Worm (Caenorhabditis elegans) whole organism, L4 larva: ENCODE measurements around the gene nhr-9.

Experiments
- D1046.2 ChIP-seq: fragments of 200-800 bp; sonication (Bioruptor generic); IDR thresholded peaks from 2 replicates; pipeline ENCODE4 v1.3.6; 2022; ENCODE audit warnings: missing genetic modification characterization, missing compliant biosample characterization
- F10B5.3 ChIP-seq: sonication (generic microtip); optimal IDR thresholded peaks from 2 replicates; lab custom pipeline; 2016; ENCODE audit warnings: mild to moderate bottlenecking, missing genetic modification characterization, missing compliant biosample characterization
- F37D6.2 ChIP-seq: sonication (generic microtip); optimal IDR thresholded peaks from 2 replicates; lab custom pipeline; 2016; ENCODE audit warnings: mild to moderate bottlenecking, missing genetic modification characterization, missing compliant biosample characterization
- F44E2.7 ChIP-seq: fragments of 200-800 bp; sonication (Bioruptor generic); IDR thresholded peaks from 2 replicates; pipeline ENCODE4 v2.1.2; 2022; ENCODE audit warnings: missing genetic modification characterization, missing compliant biosample characterization
- T26A8.4 ChIP-seq: fragments of 200-800 bp; sonication (Bioruptor generic); IDR thresholded peaks from 2 replicates; pipeline ENCODE4 v1.3.6; 2022; ENCODE audit warnings: missing genetic modification characterization, missing compliant biosample characterization
- Y105C5A.15 ChIP-seq: fragments of 200-800 bp; sonication (Bioruptor generic); IDR thresholded peaks from 2 replicates; pipeline ENCODE4 v1.3.6; 2022; ENCODE audit warnings: missing genetic modification characterization, missing compliant biosample characterization
- Y48G9A.11 ChIP-seq: fragments of 200-800 bp; sonication (Bioruptor generic); IDR thresholded peaks from 2 replicates; pipeline ENCODE4 v1.3.6; 2022; ENCODE audit warnings: missing genetic modification reagents, missing genetic modification characterization, missing compliant biosample characterization
- Y5F2A.4 ChIP-seq: fragments of 200-800 bp; sonication (Bioruptor generic); optimal IDR thresholded peaks from 2 replicates; lab custom pipeline; 2018; ENCODE audit warnings: mild to moderate bottlenecking, missing genetic modification characterization, missing compliant biosample characterization
- Y75B8A.6 ChIP-seq: fragments of 200-800 bp; sonication (Bioruptor generic); IDR thresholded peaks from 2 replicates; pipeline ENCODE4 v1.3.6; 2022; ENCODE audit warnings: missing genetic modification reagents, missing genetic modification characterization, missing compliant biosample characterization
- ZK337.2 ChIP-seq: fragments of 200-800 bp; sonication (Bioruptor generic); IDR thresholded peaks from 2 replicates; pipeline ENCODE4 v1.3.6; 2022; ENCODE audit warnings: missing genetic modification reagents, missing genetic modification characterization, missing compliant biosample characterization
- ZK546.5 ChIP-seq, 2 experiments: sonication (generic microtip); optimal IDR thresholded peaks; 2 replicates each; lab custom pipeline; 2017; ENCODE audit warnings: missing biosample characterization in 2 of 2, missing genetic modification characterization in 2 of 2
- aha-1 ChIP-seq: fragments of 150-350 bp; peaks from one replicate; lab custom pipeline; 2014; ENCODE audit warnings: missing biosample characterization, missing genetic modification characterization
- ama-1 ChIP-seq: fragments of 150-350 bp; optimal IDR thresholded peaks from 2 replicates; lab custom pipeline; 2014; ENCODE audit warnings: inconsistent platforms, mixed read lengths
- arid-1 ChIP-seq: fragments of 200-800 bp; sonication (Bioruptor generic); conservative IDR thresholded peaks from 2 replicates; pipeline ENCODE4 v1.3.6; 2022; ENCODE audit warnings: missing genetic modification reagents, missing genetic modification characterization, missing compliant biosample characterization
- ceh-20 ChIP-seq: fragments of 200-800 bp; sonication (Bioruptor generic); IDR thresholded peaks from 2 replicates; pipeline ENCODE4 v1.3.6; 2022; ENCODE audit warnings: missing genetic modification reagents, missing genetic modification characterization, missing compliant biosample characterization
- ceh-32 ChIP-seq: sonication (generic microtip); optimal IDR thresholded peaks from 2 replicates; lab custom pipeline; 2016; ENCODE audit warnings: mild to moderate bottlenecking, missing genetic modification characterization, missing compliant biosample characterization; ENCODE audit not compliant: poor library complexity
- ceh-44 ChIP-seq: fragments of 200-800 bp; sonication (Bioruptor generic); IDR thresholded peaks from 2 replicates; pipeline ENCODE4 v1.3.6; 2022; ENCODE audit warnings: missing genetic modification reagents, missing genetic modification characterization, missing compliant biosample characterization
- ceh-62 ChIP-seq: sonication (generic microtip); optimal IDR thresholded peaks from 2 replicates; lab custom pipeline; 2017; ENCODE audit warnings: missing biosample characterization, missing genetic modification characterization
- ces-1 ChIP-seq: fragments of 150-350 bp; sonication (generic microtip); optimal IDR thresholded peaks from 4 replicates; lab custom pipeline; 2014; ENCODE audit warnings: missing biosample characterization, missing genetic modification reagents, missing genetic modification characterization
- ctbp-1 ChIP-seq: fragments of 200-800 bp; sonication (Bioruptor generic); IDR thresholded peaks from 2 replicates; pipeline ENCODE4 v1.3.6; 2022; ENCODE audit warnings: missing genetic modification reagents, missing genetic modification characterization, missing compliant biosample characterization
- daf-12 ChIP-seq: fragments of 150-350 bp; optimal IDR thresholded peaks from 2 replicates; lab custom pipeline; 2014; ENCODE audit warnings: missing biosample characterization, missing genetic modification reagents, missing genetic modification characterization
- daf-19 ChIP-seq: fragments of 200-800 bp; sonication (Bioruptor generic); conservative IDR thresholded peaks from 2 replicates; pipeline ENCODE4 v1.3.6; 2022; ENCODE audit warnings: missing genetic modification characterization, missing compliant biosample characterization
- dmd-6 ChIP-seq: fragments of 200-800 bp; sonication (Bioruptor generic); IDR thresholded peaks from 2 replicates; pipeline ENCODE4 v1.3.6; 2022; ENCODE audit warnings: missing genetic modification reagents, missing genetic modification characterization, missing compliant biosample characterization
- dmd-8 ChIP-seq: fragments of 200-800 bp; sonication (Bioruptor generic); IDR thresholded peaks from 2 replicates; pipeline ENCODE4 v1.3.6; 2022; ENCODE audit warnings: missing genetic modification characterization, missing compliant biosample characterization
- dmd-9 ChIP-seq: fragments of 200-800 bp; sonication (Bioruptor generic); IDR thresholded peaks from 2 replicates; pipeline ENCODE4 v1.3.6; 2022; ENCODE audit warnings: missing genetic modification reagents, missing genetic modification characterization, missing compliant biosample characterization
- dpl-1 ChIP-seq: fragments of 150-350 bp; optimal IDR thresholded peaks from 2 replicates; lab custom pipeline; 2014; ENCODE audit warnings: missing biosample characterization, missing genetic modification reagents, missing genetic modification characterization
- dve-1 ChIP-seq: sonication (generic microtip); optimal IDR thresholded peaks from 2 replicates; lab custom pipeline; 2017; ENCODE audit warnings: antibody characterized with exemption, mild to moderate bottlenecking, missing genetic modification characterization, missing compliant biosample characterization; ENCODE audit not compliant: insufficient read depth
- fos-1 ChIP-seq: fragments of 150-350 bp; optimal IDR thresholded peaks from 2 replicates; lab custom pipeline; 2014; ENCODE audit warnings: missing biosample characterization, missing genetic modification characterization
- hif-1 ChIP-seq, 2 experiments: sonication (generic microtip); optimal IDR thresholded peaks; 2 replicates each; lab custom pipeline; 2016 to 2017; ENCODE audit warnings: missing compliant biosample characterization in 2 of 2, missing genetic modification characterization in 2 of 2, missing genetic modification reagents in 2 of 2, missing genotype in 2 of 2, mild to moderate bottlenecking in 1 of 2
- hlh-11 ChIP-seq: fragments of 200-800 bp; sonication (Bioruptor generic); optimal IDR thresholded peaks from 2 replicates; lab custom pipeline; 2018; ENCODE audit warnings: mild to moderate bottlenecking, missing genetic modification characterization, missing compliant biosample characterization
- hlh-30 ChIP-seq: sonication (generic microtip); optimal IDR thresholded peaks from 2 replicates; lab custom pipeline; 2017; ENCODE audit warnings: antibody characterized with exemption, mild to moderate bottlenecking, missing genetic modification characterization, missing compliant biosample characterization; ENCODE audit not compliant: insufficient read depth
- lim-7 ChIP-seq: fragments of 200-800 bp; sonication (Bioruptor generic); IDR thresholded peaks from 2 replicates; pipeline ENCODE4 v1.3.6; 2022; ENCODE audit warnings: missing genetic modification characterization, missing compliant biosample characterization
- lin-13 ChIP-seq: fragments of 150-350 bp; optimal IDR thresholded peaks from 2 replicates; lab custom pipeline; 2014; ENCODE audit warnings: missing biosample characterization, missing genetic modification reagents, missing genetic modification characterization
- lin-38 ChIP-seq: fragments of 200-800 bp; sonication (Bioruptor generic); IDR thresholded peaks from 2 replicates; pipeline ENCODE4 v1.3.6; 2022; ENCODE audit warnings: missing genetic modification reagents, missing genetic modification characterization, missing compliant biosample characterization
- madf-9 ChIP-seq: fragments of 200-800 bp; sonication (Bioruptor generic); conservative IDR thresholded peaks from 2 replicates; pipeline ENCODE4 v1.3.6; 2022; ENCODE audit warnings: missing genetic modification reagents, missing genetic modification characterization, missing compliant biosample characterization
- mdl-1 ChIP-seq, 2 experiments: fragments of 150-350 bp in 1 of 2; sonication (generic microtip) in 1 of 2; optimal IDR thresholded peaks; 2 replicates each; lab custom pipeline; 2014 to 2017; ENCODE audit warnings: missing biosample characterization in 2 of 2, missing genetic modification characterization in 2 of 2
- nhr-111 ChIP-seq: fragments of 200-800 bp; sonication (Bioruptor generic); optimal IDR thresholded peaks from 2 replicates; lab custom pipeline; 2018; ENCODE audit warnings: mild to moderate bottlenecking, missing genetic modification characterization, missing compliant biosample characterization
- nhr-28 ChIP-seq: fragments of 150-350 bp; optimal IDR thresholded peaks from 2 replicates; lab custom pipeline; 2014; ENCODE audit warnings: missing biosample characterization, missing genetic modification characterization
- nhr-42 ChIP-seq: fragments of 200-800 bp; sonication (Bioruptor generic); IDR thresholded peaks from 2 replicates; pipeline ENCODE4 v1.3.6; 2022; ENCODE audit warnings: missing genetic modification characterization, missing compliant biosample characterization
- nhr-6 ChIP-seq: fragments of 150-350 bp; optimal IDR thresholded peaks from 2 replicates; lab custom pipeline; 2014; ENCODE audit warnings: missing biosample characterization, missing genetic modification characterization
- pha-4 ChIP-seq, 2 experiments: fragments of 150-350 bp in 1 of 2; fragments of 200-800 bp in 1 of 2; sonication (Bioruptor generic) in 1 of 2; IDR thresholded peaks in 1 of 2; optimal IDR thresholded peaks in 1 of 2; 2 replicates each; pipeline versions ENCODE4 v1.3.6 to Lab custom; 2014 to 2022; ENCODE audit warnings: missing genetic modification characterization in 2 of 2, missing genetic modification reagents in 2 of 2, missing biosample characterization in 1 of 2, missing compliant biosample characterization in 1 of 2
- pqm-1 ChIP-seq: sonication (generic microtip); optimal IDR thresholded peaks from 2 replicates; lab custom pipeline; 2017; ENCODE audit warnings: missing biosample characterization, missing genetic modification characterization
- snpc-1.2 ChIP-seq: fragments of 200-800 bp; sonication (Bioruptor generic); IDR thresholded peaks from 2 replicates; pipeline ENCODE4 v1.3.6; 2022; ENCODE audit warnings: missing genetic modification reagents, missing genetic modification characterization, missing compliant biosample characterization
- snpc-4 ChIP-seq: fragments of 150-350 bp; optimal IDR thresholded peaks from 2 replicates; lab custom pipeline; 2014; ENCODE audit warnings: missing biosample characterization, missing genetic modification characterization
- spr-3 ChIP-seq: fragments of 200-800 bp; sonication (Bioruptor generic); optimal IDR thresholded peaks from 2 replicates; lab custom pipeline; 2018; ENCODE audit warnings: mild to moderate bottlenecking, missing genetic modification characterization, missing compliant biosample characterization
- tag-97 ChIP-seq: fragments of 200-800 bp; sonication (Bioruptor generic); IDR thresholded peaks from 2 replicates; pipeline ENCODE4 v1.3.6; 2022; ENCODE audit warnings: missing genetic modification characterization, missing compliant biosample characterization
- unc-130 ChIP-seq: sonication (generic microtip); optimal IDR thresholded peaks from 2 replicates; lab custom pipeline; 2016; ENCODE audit warnings: missing genetic modification reagents, missing genetic modification characterization, missing compliant biosample characterization
- unc-62 ChIP-seq, 3 experiments: fragments of 150-350 bp in 1 of 3; sonication (generic microtip); optimal IDR thresholded peaks in 2 of 3; peaks in 1 of 3; 1 replicate in 1 of 3; 2 replicates in 2 of 3; lab custom pipeline; 2014 to 2017; ENCODE audit warnings: missing biosample characterization in 3 of 3, missing genetic modification characterization in 3 of 3, missing genetic modification reagents in 3 of 3, missing genotype in 1 of 3
- vab-7 ChIP-seq: fragments of 200-800 bp; sonication (Bioruptor generic); IDR thresholded peaks from 2 replicates; pipeline ENCODE4 v1.3.6; 2022; ENCODE audit warnings: missing genetic modification reagents, missing genetic modification characterization, missing compliant biosample characterization
- zip-2 ChIP-seq: fragments of 150-350 bp; optimal IDR thresholded peaks from 2 replicates; lab custom pipeline; 2014; ENCODE audit warnings: missing biosample characterization, missing genetic modification characterization
- ztf-11 ChIP-seq: fragments of 150-350 bp; optimal IDR thresholded peaks from 2 replicates; lab custom pipeline; 2014; ENCODE audit warnings: missing biosample characterization, missing genetic modification characterization

Gene nhr-9

ce11 chrIII:7142172-7142601 is 46.9 kb downstream of the nhr-9 start (continued):
- TF ChIP-seq lin-38 (GFP tag; lab: Robert Waterston, UW), result peak; percentile 64
- TF ChIP-seq Y75B8A.6, result no peak
- TF ChIP-seq ama-1, result peak; percentile 85
- TF ChIP-seq mdl-1 (tag; optimal IDR thresholded peaks at IDR 0.05; lab: Kevin White, UChicago), result no peak
- TF ChIP-seq unc-130, result no peak
- TF ChIP-seq dmd-8 (GFP tag; lab: Robert Waterston, UW), result no peak
- TF ChIP-seq unc-62 (GFP tag; optimal IDR thresholded peaks at IDR 0.05 in 1 of 2; lab: Kevin White, UChicago), result peak in 1 of 2 experiments; percentile 28
- no peak for TF ChIP-seq unc-62 (tag; optimal IDR thresholded peaks at IDR 0.05; lab: Kevin White, UChicago)
- TF ChIP-seq F44E2.7 (GFP tag; lab: Robert Waterston, UW), result no peak
- TF ChIP-seq lim-7 (GFP tag; lab: Robert Waterston, UW), result no peak
- no peak for TF ChIP-seq ctbp-1 (GFP tag; lab: Robert Waterston, UW)
- no peak for TF ChIP-seq dmd-6 (GFP tag; lab: Robert Waterston, UW)
- TF ChIP-seq hlh-11, result peak; percentile 40
- TF ChIP-seq dpl-1 (GFP tag; lab: Kevin White, UChicago), result no peak
- TF ChIP-seq fos-1 (tag; lab: Kevin White, UChicago), result no peak
- TF ChIP-seq aha-1 (tag; lab: Kevin White, UChicago), result no peak
- no peak for TF ChIP-seq ceh-20 (GFP tag; lab: Robert Waterston, UW)
- peak; percentile 68; the same call in 1 of the 2 replicates for TF ChIP-seq Y48G9A.11 (GFP tag; lab: Robert Waterston, UW)
- TF ChIP-seq nhr-28 (tag; lab: Kevin White, UChicago), result no peak
- TF ChIP-seq ces-1, result no peak
- TF ChIP-seq D1046.2, result no peak
- no peak for TF ChIP-seq F37D6.2 (tag; lab: Kevin White, UChicago)
- peak; percentile 71 for TF ChIP-seq snpc-1.2 (GFP tag; lab: Robert Waterston, UW)
- no peak for TF ChIP-seq madf-9
- no peak for TF ChIP-seq spr-3 (GFP tag; lab: Kevin White, UChicago)
- TF ChIP-seq pqm-1 (tag; lab: Kevin White, UChicago), result no peak
- no peak for TF ChIP-seq ztf-11 (tag; lab: Kevin White, UChicago)
- peak; percentile 51 for TF ChIP-seq dve-1
- TF ChIP-seq ceh-32, result no peak
- no peak for TF ChIP-seq Y5F2A.4 (GFP tag; lab: Kevin White, UChicago)
- TF ChIP-seq pha-4 (GFP tag; IDR thresholded peaks at IDR 0.05; lab: Robert Waterston, UW), result no peak
- TF ChIP-seq pha-4 (tag; optimal IDR thresholded peaks at IDR 0.05; lab: Kevin White, UChicago), result no peak
- TF ChIP-seq daf-19, result 0 out of 2 replicates have a peak, but pooled peaks have one; percentile 56
- 0 out of 2 replicates have a peak, but pooled peaks have one; percentile 58 for TF ChIP-seq Y105C5A.15
- no peak for TF ChIP-seq ZK337.2 (GFP tag; lab: Robert Waterston, UW)
- no peak for TF ChIP-seq dmd-9 (GFP tag; lab: Robert Waterston, UW)
- TF ChIP-seq zip-2 (tag; lab: Kevin White, UChicago), result no peak
- TF ChIP-seq nhr-6 (tag; lab: Kevin White, UChicago), result peak; percentile 26
- peak; percentile 27 for TF ChIP-seq nhr-111 (GFP tag; lab: Kevin White, UChicago)
- no peak for TF ChIP-seq ZK546.5 (tag; optimal IDR thresholded peaks at IDR 0.05; lab: Kevin White, UChicago)
- peak; percentile 61; the same call in 1 of the 2 replicates for TF ChIP-seq ceh-44 (GFP tag; lab: Robert Waterston, UW)
- TF ChIP-seq vab-7 (GFP tag; lab: Robert Waterston, UW), result no peak
- peak; percentile 8 for TF ChIP-seq F10B5.3 (tag; lab: Kevin White, UChicago)
- peak; percentile 65 for TF ChIP-seq hlh-30
- TF ChIP-seq ceh-62, result no peak
- no peak for TF ChIP-seq nhr-42 (GFP tag; lab: Robert Waterston, UW)
- peak; percentile 62 for TF ChIP-seq arid-1
- peak; percentile 39 for TF ChIP-seq lin-13 (GFP tag; lab: Kevin White, UChicago)
- TF ChIP-seq daf-12 (tag; lab: Kevin White, UChicago), result no peak
- no peak for TF ChIP-seq tag-97 (GFP tag; lab: Robert Waterston, UW)
- peak; percentile 91 for TF ChIP-seq T26A8.4
- peak; percentile 81 for TF ChIP-seq snpc-4
- no peak for TF ChIP-seq hif-1 (tag; optimal IDR thresholded peaks at IDR 0.05; lab: Kevin White, UChicago)
